Fruit fly (Drosophila melanogaster) whole organism, embryonic: ENCODE data around the gene Cdc5.

ENCODE experiments used
- Bgb ChIP-seq: fragments of 200-800 bp; sonication (Bioruptor generic); IDR thresholded peaks from 2 replicates; pipeline ENCODE4 v1.3.6; 2022; ENCODE audit warnings: missing biosample characterization, missing genetic modification characterization; ENCODE audit not compliant: partially characterized antibody
- CG10543 ChIP-seq: fragments of 200-800 bp; sonication (Bioruptor generic); optimal IDR thresholded peaks from 3 replicates; lab custom pipeline; 2017; ENCODE audit warnings: missing biosample characterization, mild to moderate bottlenecking, missing genetic modification characterization, moderate library complexity
- CG12104 ChIP-seq: fragments of 200-800 bp; sonication (Bioruptor generic); optimal IDR thresholded peaks from 3 replicates; lab custom pipeline; 2016; ENCODE audit warnings: missing biosample characterization, missing genetic modification characterization
- CG12155 ChIP-seq: fragments of 200-800 bp; sonication (Bioruptor generic); optimal IDR thresholded peaks from 3 replicates; lab custom pipeline; 2016; ENCODE audit warnings: missing biosample characterization, missing genetic modification characterization
- CG12659 ChIP-seq: fragments of 200-800 bp; sonication (Bioruptor generic); optimal IDR thresholded peaks from 3 replicates; lab custom pipeline; 2017; ENCODE audit warnings: mild to moderate bottlenecking, missing biosample characterization, missing genetic modification reagents, missing genetic modification characterization
- CG13775 ChIP-seq: fragments of 200-800 bp; sonication (Bioruptor generic); optimal IDR thresholded peaks from 3 replicates; lab custom pipeline; 2017; ENCODE audit warnings: missing biosample characterization, mild to moderate bottlenecking, missing genetic modification characterization
- CG13894 ChIP-seq: fragments of 200-800 bp; sonication (Bioruptor generic); optimal IDR thresholded peaks from 3 replicates; lab custom pipeline; 2018; ENCODE audit warnings: missing biosample characterization, mild to moderate bottlenecking, missing genetic modification characterization, moderate library complexity
- CG14710 ChIP-seq: fragments of 200-800 bp; sonication (Bioruptor generic); optimal IDR thresholded peaks from 3 replicates; lab custom pipeline; 2019; ENCODE audit warnings: missing biosample characterization, mild to moderate bottlenecking, missing genetic modification characterization, moderate library complexity
- CG15514 ChIP-seq: fragments of 200-800 bp; sonication (Bioruptor generic); optimal IDR thresholded peaks from 3 replicates; lab custom pipeline; 2017; ENCODE audit warnings: missing biosample characterization, missing genetic modification characterization, mild to moderate bottlenecking, moderate library complexity, missing genetic modification reagents
- CG16813 ChIP-seq: fragments of 200-800 bp; sonication (Bioruptor generic); IDR thresholded peaks from 3 replicates; pipeline ENCODE4 v1.3.6; 2022; ENCODE audit warnings: missing biosample characterization, missing genetic modification characterization; ENCODE audit not compliant: partially characterized antibody
- CG17829 ChIP-seq: fragments of 200-800 bp; optimal IDR thresholded peaks from 2 replicates; lab custom pipeline; 2019; ENCODE audit warnings: missing biosample characterization, mild to moderate bottlenecking, missing genetic modification characterization, moderate library complexity
- CG33213 ChIP-seq: fragments of 200-800 bp; sonication (Bioruptor generic); optimal IDR thresholded peaks from 3 replicates; lab custom pipeline; 2016; ENCODE audit warnings: missing biosample characterization, missing genetic modification characterization
- CG3995 ChIP-seq: fragments of 200-800 bp; sonication (Bioruptor generic); optimal IDR thresholded peaks from 3 replicates; lab custom pipeline; 2016; ENCODE audit warnings: missing biosample characterization, missing genetic modification characterization
- CG4328 ChIP-seq: fragments of 200-800 bp; sonication (Bioruptor generic); optimal IDR thresholded peaks from 3 replicates; lab custom pipeline; 2017; ENCODE audit warnings: missing biosample characterization, missing genetic modification reagents, missing genetic modification characterization
- CG6175 ChIP-seq: fragments of 200-800 bp; sonication (Bioruptor generic); IDR thresholded peaks from 3 replicates; pipeline ENCODE4 v1.3.6; 2022; ENCODE audit warnings: missing biosample characterization, missing genetic modification characterization
- CG7839 ChIP-seq: fragments of 200-800 bp; sonication (Bioruptor generic); optimal IDR thresholded peaks from 3 replicates; lab custom pipeline; 2018; ENCODE audit warnings: missing biosample characterization, mild to moderate bottlenecking, missing genetic modification characterization, moderate library complexity
- CG9932 ChIP-seq: fragments of 200-800 bp; sonication (Bioruptor generic); IDR thresholded peaks from 2 replicates; pipeline ENCODE4 v1.3.6; 2022; ENCODE audit warnings: missing biosample characterization, missing genetic modification characterization
- Dll ChIP-seq: fragments of 200-800 bp; sonication (Bioruptor generic); IDR thresholded peaks from 4 replicates; pipeline ENCODE4 v1.3.6; 2022; ENCODE audit warnings: missing biosample characterization, missing genetic modification characterization; ENCODE audit not compliant: partially characterized antibody
- Dref ChIP-seq: fragments of 200-800 bp; sonication (Bioruptor generic); IDR thresholded peaks from 2 replicates; pipeline ENCODE4 v1.3.6; 2022; ENCODE audit warnings: missing biosample characterization, missing genetic modification characterization
- E2f2 ChIP-seq: fragments of 200-800 bp; sonication (Bioruptor generic); IDR thresholded peaks from 2 replicates; pipeline ENCODE4 v1.3.6; 2022; ENCODE audit warnings: missing biosample characterization, missing genetic modification characterization
- Fer2 ChIP-seq: fragments of 200-800 bp; sonication (Bioruptor generic); optimal IDR thresholded peaks from 2 replicates; lab custom pipeline; 2018; ENCODE audit warnings: missing biosample characterization, mild to moderate bottlenecking, missing genetic modification characterization, moderate library complexity
- HLH4C ChIP-seq: fragments of 200-800 bp; sonication (Bioruptor generic); IDR thresholded peaks from 3 replicates; pipeline ENCODE4 v1.3.6; 2022; ENCODE audit warnings: missing biosample characterization, missing genetic modification characterization; ENCODE audit not compliant: partially characterized antibody
- Meics ChIP-seq: fragments of 200-800 bp; sonication (Bioruptor generic); optimal IDR thresholded peaks from 2 replicates; lab custom pipeline; 2017; ENCODE audit warnings: missing biosample characterization, mild to moderate bottlenecking, missing genetic modification characterization
- Oaz ChIP-seq: fragments of 200-800 bp; sonication (Bioruptor generic); IDR thresholded peaks from 2 replicates; pipeline ENCODE4 v1.3.6; 2022; ENCODE audit warnings: missing biosample characterization, missing genetic modification characterization
- Scr ChIP-seq: fragments of 200-800 bp; sonication (Bioruptor generic); IDR thresholded peaks from 2 replicates; pipeline ENCODE4 v1.3.6; 2022; ENCODE audit warnings: missing biosample characterization, missing genetic modification characterization; ENCODE audit not compliant: partially characterized antibody
- Sry-δ ChIP-seq: fragments of 200-800 bp; sonication (Bioruptor generic); optimal IDR thresholded peaks from 2 replicates; lab custom pipeline; 2016; ENCODE audit warnings: missing biosample characterization, missing genetic modification characterization
- caup ChIP-seq: fragments of 200-800 bp; sonication (Bioruptor generic); optimal IDR thresholded peaks from 3 replicates; lab custom pipeline; 2017; ENCODE audit warnings: missing biosample characterization, mild to moderate bottlenecking, missing genetic modification characterization, moderate library complexity; ENCODE audit not compliant: severe bottlenecking
- cg ChIP-seq: fragments of 200-800 bp; sonication (Bioruptor generic); optimal IDR thresholded peaks from 3 replicates; lab custom pipeline; 2019; ENCODE audit warnings: missing biosample characterization, mild to moderate bottlenecking, missing genetic modification characterization, moderate library complexity
- corto ChIP-seq: fragments of 200-800 bp; sonication (Bioruptor generic); optimal IDR thresholded peaks from 2 replicates; lab custom pipeline; 2016; ENCODE audit warnings: missing biosample characterization, mild to moderate bottlenecking, missing genetic modification characterization, moderate library complexity
- dmrt11E ChIP-seq: fragments of 200-800 bp; sonication (Bioruptor generic); optimal IDR thresholded peaks from 3 replicates; lab custom pipeline; 2018; ENCODE audit warnings: missing biosample characterization, mild to moderate bottlenecking, missing genetic modification characterization, moderate library complexity
- ftz-f1 ChIP-seq: fragments of 200-800 bp; sonication (Bioruptor generic); optimal IDR thresholded peaks from 2 replicates; lab custom pipeline; 2016; ENCODE audit warnings: missing biosample characterization, missing genetic modification characterization
- gfzf ChIP-seq: fragments of 200-800 bp; sonication (Bioruptor generic); optimal IDR thresholded peaks from 2 replicates; lab custom pipeline; 2016; ENCODE audit warnings: missing biosample characterization, mild to moderate bottlenecking, missing genetic modification characterization, moderate library complexity
- ham ChIP-seq: fragments of 200-800 bp; sonication (Bioruptor generic); IDR thresholded peaks from 2 replicates; pipeline ENCODE4 v1.3.6; 2022; ENCODE audit warnings: missing biosample characterization, missing genetic modification characterization
- her ChIP-seq: fragments of 200-800 bp; sonication (Bioruptor generic); optimal IDR thresholded peaks from 2 replicates; lab custom pipeline; 2016; ENCODE audit warnings: missing biosample characterization, missing genetic modification characterization
- ken ChIP-seq: fragments of 200-800 bp; sonication (Bioruptor generic); IDR thresholded peaks from 3 replicates; pipeline ENCODE4 v1.3.6; 2022; ENCODE audit warnings: missing biosample characterization, missing genetic modification characterization
- knrl ChIP-seq: fragments of 200-800 bp; sonication (Bioruptor generic); IDR thresholded peaks from 3 replicates; pipeline ENCODE4 v1.3.6; 2022; ENCODE audit warnings: missing biosample characterization, missing genetic modification characterization; ENCODE audit not compliant: partially characterized antibody
- pros ChIP-seq: fragments of 200-800 bp; sonication (Bioruptor generic); optimal IDR thresholded peaks from 3 replicates; lab custom pipeline; 2019; ENCODE audit warnings: missing biosample characterization, mild to moderate bottlenecking, missing genetic modification characterization, moderate library complexity
- salm ChIP-seq: fragments of 200-800 bp; sonication (Bioruptor generic); optimal IDR thresholded peaks from 2 replicates; lab custom pipeline; 2018; ENCODE audit warnings: missing biosample characterization, mild to moderate bottlenecking, missing genetic modification characterization
- sd ChIP-seq: fragments of 200-800 bp; sonication (Bioruptor generic); optimal IDR thresholded peaks from 3 replicates; lab custom pipeline; 2018; ENCODE audit warnings: missing biosample characterization, mild to moderate bottlenecking, missing genetic modification characterization, moderate library complexity
- sna ChIP-seq: fragments of 200-800 bp; sonication (Bioruptor generic); IDR thresholded peaks from 2 replicates; pipeline ENCODE4 v1.3.6; 2022; ENCODE audit warnings: missing biosample characterization, missing genetic modification characterization; ENCODE audit not compliant: partially characterized antibody
- sob ChIP-seq: fragments of 200-800 bp; sonication (Bioruptor generic); IDR thresholded peaks from 2 replicates; pipeline ENCODE4 v1.3.6; 2022; ENCODE audit warnings: missing biosample characterization, missing genetic modification characterization
- sug ChIP-seq: fragments of 200-800 bp; optimal IDR thresholded peaks from 2 replicates; lab custom pipeline; 2019; ENCODE audit warnings: missing biosample characterization, mild to moderate bottlenecking, missing genetic modification characterization, moderate library complexity
- tna ChIP-seq: fragments of 200-800 bp; sonication (Bioruptor generic); IDR thresholded peaks from 2 replicates; pipeline ENCODE4 v1.3.6; 2022; ENCODE audit warnings: missing biosample characterization, missing genetic modification characterization; ENCODE audit not compliant: partially characterized antibody
- vnd ChIP-seq: fragments of 200-800 bp; sonication (Bioruptor generic); IDR thresholded peaks from 3 replicates; pipeline ENCODE4 v1.3.6; 2022; ENCODE audit warnings: missing biosample characterization, missing genetic modification characterization; ENCODE audit not compliant: partially characterized antibody

Cdc5 gene

DNA sequence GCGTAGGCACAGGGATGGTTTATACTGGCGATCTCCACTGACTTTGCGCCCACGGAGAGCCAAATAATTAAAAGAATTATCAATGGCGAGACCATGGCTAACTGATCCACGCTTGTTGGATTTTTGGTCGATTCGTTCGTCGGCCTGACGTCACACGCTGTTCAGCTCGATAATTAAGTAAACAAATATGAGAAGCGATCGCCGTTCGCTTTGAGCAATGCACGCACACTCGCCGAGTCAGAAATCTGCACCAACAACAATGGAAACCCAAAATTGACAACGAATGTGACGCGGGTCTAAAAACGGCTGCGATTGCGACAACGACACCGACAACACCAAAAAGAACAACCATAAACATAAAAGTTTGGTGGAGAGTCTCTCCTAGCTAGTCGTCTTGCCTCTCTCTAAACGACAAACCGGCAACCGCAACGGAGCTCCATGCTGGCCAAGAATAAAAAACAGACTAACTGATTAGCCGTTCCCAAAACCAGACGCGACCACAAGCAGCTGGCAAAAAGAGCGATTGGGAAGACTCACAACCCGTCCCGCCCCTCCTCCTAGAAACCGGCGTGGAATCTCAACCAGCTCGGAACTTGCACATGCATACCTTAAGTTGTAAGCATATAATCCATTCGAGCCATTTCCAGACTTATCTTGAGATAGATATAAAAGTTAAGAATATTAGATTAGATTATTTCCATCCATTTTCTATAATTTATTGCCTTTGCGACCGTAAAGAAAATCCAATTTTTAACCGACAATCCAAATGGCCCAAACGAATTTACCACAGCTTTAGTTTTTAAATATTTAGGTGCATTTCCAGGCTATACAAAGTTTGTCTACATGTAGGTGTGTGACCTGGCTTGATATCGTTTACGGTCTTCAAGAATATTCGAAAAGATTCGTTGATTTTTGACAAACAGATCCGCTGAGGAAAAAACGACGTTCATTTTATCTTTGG, 29.1 kb downstream of the Cdc5 start, which contains the start of gene mthl9 (continued):
- peak; percentile 42 for TF ChIP-seq pros
- peak; percentile 30; the same call in 1 of the 2 replicates for TF ChIP-seq CG9932
- no peak for TF ChIP-seq CG13775 (GFP tag; lab: Kevin White, UChicago)
- TF ChIP-seq CG14710 (tag; lab: Kevin White, UChicago) = peak; percentile 0
- 0 out of 2 replicates have a peak, but pooled peaks have one; percentile 24 for TF ChIP-seq Scr
- TF ChIP-seq CG12155 (GFP tag; lab: Kevin White, UChicago) = peak; percentile 53
- no peak for TF ChIP-seq ham (GFP tag; lab: Robert Waterston, UW)
- TF ChIP-seq CG33213 = no peak
- no peak for TF ChIP-seq cg (GFP tag; lab: Kevin White, UChicago)
- TF ChIP-seq ken (GFP tag; lab: Robert Waterston, UW) = 0 out of 3 replicates have a peak, but pooled peaks have one; percentile 25
- no peak for TF ChIP-seq dmrt11E (tag; lab: Kevin White, UChicago)
- peak; percentile 91 for TF ChIP-seq sd
- TF ChIP-seq CG6175 (GFP tag; lab: Robert Waterston, UW) = 0 out of 3 replicates have a peak, but pooled peaks have one; percentile 26
- TF ChIP-seq Oaz = no peak
- TF ChIP-seq corto = peak; percentile 10

DNA sequence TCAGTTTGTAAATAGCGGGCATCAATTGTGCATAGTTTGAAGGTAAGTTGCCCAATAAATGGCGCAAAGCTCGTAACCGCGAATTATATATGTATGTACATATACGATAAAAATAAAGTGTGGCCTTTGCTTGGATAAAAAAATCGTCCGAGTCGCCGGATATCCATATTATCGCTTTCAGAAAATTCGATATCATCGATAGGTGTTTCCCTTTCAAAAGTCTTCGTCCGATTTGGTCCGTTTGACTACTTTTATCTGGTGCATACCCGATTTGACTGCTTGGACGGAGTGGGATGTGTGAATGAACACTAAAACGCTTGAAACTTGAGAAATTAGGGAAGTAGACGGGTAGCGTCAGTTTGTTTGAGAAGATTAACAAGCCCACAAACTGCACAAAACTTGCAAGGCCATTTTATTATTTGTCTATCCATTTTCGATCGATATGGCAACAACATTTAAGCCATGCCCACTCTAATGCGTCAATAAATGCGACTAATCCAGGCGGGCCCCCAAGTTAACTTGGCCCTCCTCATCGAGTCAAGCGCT, 32.0 kb downstream of the Cdc5 start:
- TF ChIP-seq sob (0 out of 2 replicates have a peak, but pooled peaks have one; percentile 8), Dll (GFP tag; lab: Robert Waterston, UW) (peak; percentile 63; the same call in 1 of the 4 replicates), E2f2 (GFP tag; lab: Robert Waterston, UW) (peak; percentile 59), Meics (GFP tag; lab: Kevin White, UChicago) (peak; percentile 58), CG12104 (GFP tag; lab: Kevin White, UChicago) (peak; percentile 3), CG7839 (no peak), vnd (GFP tag; lab: Robert Waterston, UW) (peak; percentile 47; the same call in 2 of the 3 replicates), Dref (GFP tag; lab: Robert Waterston, UW) (peak; percentile 71), HLH4C (peak; percentile 22; the same call in 1 of the 3 replicates), tna (GFP tag; lab: Robert Waterston, UW) (peak; percentile 17; the same call in 1 of the 2 replicates), CG4328 (GFP tag; lab: Kevin White, UChicago) (peak; percentile 27), Sry-δ (GFP tag; lab: Kevin White, UChicago) (peak; percentile 41), sug (tag; lab: Kevin White, UChicago) (peak; percentile 25), caup (GFP tag; lab: Kevin White, UChicago) (peak; percentile 63), CG15514 (peak; percentile 64), CG16813 (peak; percentile 33; the same call in 1 of the 3 replicates), CG13894 (tag; lab: Kevin White, UChicago) (peak; percentile 69), her (GFP tag; lab: Kevin White, UChicago) (peak; percentile 38), Bgb (GFP tag; lab: Robert Waterston, UW) (peak; percentile 42; the same call in 1 of the 2 replicates), CG17829 (tag; lab: Kevin White, UChicago) (no peak), ftz-f1 (GFP tag; lab: Kevin White, UChicago) (peak; percentile 33), gfzf (peak; percentile 64), sna (GFP tag; lab: Robert Waterston, UW) (0 out of 2 replicates have a peak, but pooled peaks have one; percentile 42), CG3995 (GFP tag; lab: Kevin White, UChicago) (no peak), knrl (GFP tag; lab: Robert Waterston, UW) (peak; percentile 42; the same call in 2 of the 3 replicates), salm (peak; percentile 18), Fer2 (tag; lab: Kevin White, UChicago) (peak; percentile 3), CG10543 (GFP tag; lab: Kevin White, UChicago) (peak; percentile 9), CG12659 (GFP tag; lab: Kevin White, UChicago) (peak; percentile 49)
